Worm (Caenorhabditis elegans): ENCODE results near the gene C50E3.6.

Gene C50E3.6

DNA sequence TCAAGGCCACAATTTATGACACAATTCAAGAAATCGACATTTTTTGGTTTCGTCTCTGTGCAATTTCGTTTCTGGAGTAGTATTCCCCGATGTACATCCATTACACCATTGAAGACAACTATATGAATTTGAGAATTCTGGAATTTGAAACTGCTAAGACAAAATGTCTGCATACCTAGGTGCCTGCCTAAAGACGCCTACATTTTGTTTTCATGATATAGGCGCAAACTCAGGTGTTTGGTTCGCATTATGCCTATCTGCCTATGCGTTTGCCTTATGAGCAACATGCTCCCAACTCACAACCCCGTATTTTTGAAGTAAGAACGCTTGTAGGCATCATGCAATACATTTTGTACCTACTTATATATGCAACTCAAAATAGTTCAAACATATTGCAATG is 19.4 kb downstream of the C50E3.6 start, which contains the start of gene F19F10.14:
TSS of gene F19F10.14 (minus strand) at position 101 of the 400 bp plus-strand sequence.
- TF ChIP-seq lin-13 (GFP tag; optimal IDR thresholded peaks at IDR 0.05) (no peak), alr-1 (tag; optimal IDR thresholded peaks at IDR 0.05) (no peak), ztf-4 (tag; optimal IDR thresholded peaks at IDR 0.05) (no peak), lin-39 (tag; optimal IDR thresholded peaks at IDR 0.05) (no peak), zag-1 (tag; optimal IDR thresholded peaks at IDR 0.05) (no peak), snpc-4 (tag; optimal IDR thresholded peaks at IDR 0.05) (no peak), elt-1 (tag; optimal IDR thresholded peaks at IDR 0.05) (no peak), skn-1 (tag; optimal IDR thresholded peaks at IDR 0.05) (no peak), lsy-2 (tag; optimal IDR thresholded peaks at IDR 0.05) (no peak), ztf-1 (GFP tag; conservative IDR thresholded peaks at IDR 0.05) (no peak), nhr-129 (tag; optimal IDR thresholded peaks at IDR 0.05) (no peak), lin-11 (tag; optimal IDR thresholded peaks at IDR 0.05) (no peak), nhr-11 (tag; optimal IDR thresholded peaks at IDR 0.05) (no peak), unc-55 (GFP tag; optimal IDR thresholded peaks at IDR 0.05) (no peak), gmeb-1 (tag; optimal IDR thresholded peaks at IDR 0.05) (no peak)

DNA sequence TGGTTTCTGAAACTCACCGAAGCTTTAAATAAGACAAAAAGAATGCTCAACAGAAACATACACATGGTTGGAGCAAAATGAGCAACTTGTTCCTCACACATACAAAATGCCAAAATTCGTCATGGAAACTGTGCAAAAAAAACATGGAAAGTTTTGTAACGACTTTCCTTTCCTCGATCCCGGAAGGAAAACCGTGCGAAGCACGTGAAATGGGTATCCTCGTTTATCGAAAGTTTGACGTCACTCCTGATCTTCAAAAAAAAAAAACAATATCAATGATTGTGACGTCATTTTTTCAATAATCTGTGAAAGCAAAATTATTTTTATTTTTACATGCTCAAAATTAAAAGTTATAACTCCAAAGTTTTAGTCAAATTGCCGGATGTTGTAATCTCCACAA is 20.1 kb downstream of the C50E3.6 start, which contains the start of gene clec-212:
TSS of gene clec-212 (minus strand) at position 101 of the 400 bp plus-strand sequence.
- TF ChIP-seq elt-3 (tag; optimal IDR thresholded peaks at IDR 0.05) (no peak), unc-55 (GFP tag; optimal IDR thresholded peaks at IDR 0.05) (no peak), nhr-10 (tag; optimal IDR thresholded peaks at IDR 0.05) (no peak), ceh-16 (tag; optimal IDR thresholded peaks at IDR 0.05) (no peak), ceh-82 (tag; optimal IDR thresholded peaks at IDR 0.05) (no peak), nhr-21 (tag; optimal IDR thresholded peaks at IDR 0.05) (no peak), gmeb-1 (tag; optimal IDR thresholded peaks at IDR 0.05) (no peak), sem-4 (tag; optimal IDR thresholded peaks at IDR 0.05) (no peak), nhr-77 (tag; optimal IDR thresholded peaks at IDR 0.05) (no peak), blmp-1 (tag; optimal IDR thresholded peaks at IDR 0.05; ENCODE audit: insufficient read depth) (no peak), snpc-4 (tag; optimal IDR thresholded peaks at IDR 0.05) (no peak), unc-39 (tag; optimal IDR thresholded peaks at IDR 0.05) (no peak), mbf-1 (tag; optimal IDR thresholded peaks at IDR 0.05) (no peak), fos-1 (tag; optimal IDR thresholded peaks at IDR 0.05) (no peak), C34F6.9 (tag; optimal IDR thresholded peaks at IDR 0.05) (no peak), aly-2 (tag; optimal IDR thresholded peaks at IDR 0.05) (no peak), lin-11 (tag; optimal IDR thresholded peaks at IDR 0.05) (no peak), lin-13 (GFP tag; optimal IDR thresholded peaks at IDR 0.05) (no peak), mdl-1 (tag; optimal IDR thresholded peaks at IDR 0.05) (no peak), zag-1 (tag; optimal IDR thresholded peaks at IDR 0.05) (no peak)

DNA sequence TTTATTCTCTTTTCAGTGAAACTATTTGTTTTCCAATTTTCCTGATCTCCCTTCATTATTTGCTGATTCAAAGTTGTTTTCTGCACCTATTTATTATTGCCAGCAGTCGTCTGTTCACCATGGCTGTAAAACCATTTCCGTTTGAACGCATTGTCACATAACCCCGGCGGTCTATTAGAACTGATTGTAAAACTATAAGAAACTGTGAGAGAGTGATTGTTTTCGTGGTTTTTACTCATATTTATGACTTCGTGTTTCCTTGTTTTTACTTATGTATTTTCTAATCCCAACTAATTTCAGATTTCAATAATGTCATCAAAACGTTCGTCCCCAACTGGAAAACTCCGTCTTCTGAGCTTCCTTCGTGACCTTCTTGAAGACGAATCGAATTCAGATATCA is 27.4 kb downstream of the C50E3.6 start, which contains the start of gene F19F10.1:
TSS of gene F19F10.1 (plus strand) at position 301 of the 400 bp plus-strand sequence.
- TF ChIP-seq mdl-1 (tag; optimal IDR thresholded peaks at IDR 0.05) (no peak), nhr-25 (tag; optimal IDR thresholded peaks at IDR 0.05) (no peak), crh-2 (tag; optimal IDR thresholded peaks at IDR 0.05) (no peak), sem-4 (tag; optimal IDR thresholded peaks at IDR 0.05) (no peak), ama-1 (optimal IDR thresholded peaks at IDR 0.05) (no peak), ztf-4 (tag; optimal IDR thresholded peaks at IDR 0.05) (no peak), peb-1 (tag; optimal IDR thresholded peaks at IDR 0.05) (no peak), Y55F3AM.14 (GFP tag; optimal IDR thresholded peaks at IDR 0.05) (no peak), nhr-10 (tag; optimal IDR thresholded peaks at IDR 0.05) (no peak), egl-27 (tag; optimal IDR thresholded peaks at IDR 0.05) (no peak), gmeb-1 (tag; optimal IDR thresholded peaks at IDR 0.05) (no peak), blmp-1 (tag; optimal IDR thresholded peaks at IDR 0.05; ENCODE audit: insufficient read depth) (no peak), ztf-1 (GFP tag; conservative IDR thresholded peaks at IDR 0.05) (no peak)

DNA sequence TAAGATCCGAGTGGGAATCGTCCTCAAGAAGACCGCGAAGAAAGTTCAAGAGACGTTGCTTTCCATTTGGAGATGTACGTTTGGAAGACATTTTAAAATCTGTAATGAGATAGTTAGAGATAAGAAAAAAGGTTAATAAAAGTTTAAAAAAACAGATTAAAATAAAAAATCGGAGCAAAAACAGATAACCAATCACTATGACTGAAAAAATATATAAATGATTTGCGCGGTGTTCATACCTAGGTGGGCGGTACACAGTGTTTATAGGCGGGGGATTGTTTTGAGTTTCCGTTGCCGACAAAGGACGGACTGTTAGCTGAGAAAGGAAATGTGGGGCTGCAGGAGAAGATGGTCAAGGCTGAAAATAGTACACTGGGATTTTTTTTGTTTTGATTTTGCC is 31.7 kb downstream of the C50E3.6 start, which contains the start of gene ets-7:
TSS of gene ets-7 (minus strand) at position 101 of the 400 bp plus-strand sequence.
- no peak for TF ChIP-seq unc-55 (GFP tag; optimal IDR thresholded peaks at IDR 0.05)
- no peak for TF ChIP-seq F13H6.1 (tag; optimal IDR thresholded peaks at IDR 0.05)
- TF ChIP-seq crh-2 (tag; optimal IDR thresholded peaks at IDR 0.05) = no peak
- TF ChIP-seq snpc-4 (tag; optimal IDR thresholded peaks at IDR 0.05) = no peak
- no peak for TF ChIP-seq lin-11 (tag; optimal IDR thresholded peaks at IDR 0.05)
- TF ChIP-seq C34F6.9 (tag; optimal IDR thresholded peaks at IDR 0.05) = no peak
- no peak for TF ChIP-seq aly-2 (tag; optimal IDR thresholded peaks at IDR 0.05)
- no peak for TF ChIP-seq ztf-11 (tag; optimal IDR thresholded peaks at IDR 0.05)
- no peak for TF ChIP-seq nhr-77 (tag; optimal IDR thresholded peaks at IDR 0.05)
- no peak for TF ChIP-seq unc-39 (tag; optimal IDR thresholded peaks at IDR 0.05)
- no peak for TF ChIP-seq nhr-11 (tag; optimal IDR thresholded peaks at IDR 0.05)
- TF ChIP-seq nhr-6 (tag; optimal IDR thresholded peaks at IDR 0.05) = no peak
- TF ChIP-seq skn-1 (tag; optimal IDR thresholded peaks at IDR 0.05) = no peak
- no peak for TF ChIP-seq blmp-1 (tag; optimal IDR thresholded peaks at IDR 0.05; ENCODE audit: insufficient read depth)
- no peak for TF ChIP-seq mdl-1 (tag; optimal IDR thresholded peaks at IDR 0.05)
- no peak for TF ChIP-seq unc-62 (GFP tag; optimal IDR thresholded peaks at IDR 0.05)
- no peak for TF ChIP-seq sma-3 (GFP tag; optimal IDR thresholded peaks at IDR 0.05)
- TF ChIP-seq nhr-10 (tag; optimal IDR thresholded peaks at IDR 0.05) = no peak

All from whole organism, L2 larva.